Worm (Caenorhabditis elegans): ENCODE results near the gene srt-35.
"Not testable (repeated sequence)": the region's sequence is repeated elsewhere in the genome, so short reads cannot be mapped to it uniquely, and the experiment has no call there.

Gene srt-35

ce11 chrV:4293425-4293824, 29.0 kb upstream of the srt-35 start, which contains the start of gene srh-194:
TSS of gene srh-194 (minus strand) at chrV:4293525.
- not testable (repeated sequence) for TF ChIP-seq Y105C5A.15 (GFP tag; IDR thresholded peaks at IDR 0.05); nhr-76 (tag; optimal IDR thresholded peaks at IDR 0.05); F44E2.7 (GFP tag; IDR thresholded peaks at IDR 0.05)

- peak; percentile 0 for TF ChIP-seq aha-1 (tag)
Observed at ce11 chrV:4290093-4290492, 25.7 kb upstream of the srt-35 start, which contains the start of gene srh-193. TSS of gene srh-193 (minus strand) at chrV:4290193.

ce11 chrV:4284737-4285136, 20.3 kb upstream of the srt-35 start, which contains the start of gene srt-19:
TSS of gene srt-19 (plus strand) at chrV:4285037.
- not testable (repeated sequence) for TF ChIP-seq nhr-76 (tag; optimal IDR thresholded peaks at IDR 0.05); vab-7 (GFP tag; IDR thresholded peaks at IDR 0.05); ctbp-1 (GFP tag; IDR thresholded peaks at IDR 0.05)

- TF ChIP-seq rbr-2 (tag; optimal IDR thresholded peaks at IDR 0.05); php-3 (GFP tag; IDR thresholded peaks at IDR 0.05); Y105C5A.15 (GFP tag; IDR thresholded peaks at IDR 0.05): not testable (repeated sequence)
Observed at ce11 chrV:4281699-4282098, 17.3 kb upstream of the srt-35 start, which contains the start of gene srt-37. TSS of gene srt-37 (minus strand) at chrV:4281799.

- not testable (repeated sequence) for TF ChIP-seq dve-1 (tag; optimal IDR thresholded peaks at IDR 0.05; ENCODE audit: insufficient read depth); Y48G9A.11 (GFP tag; IDR thresholded peaks at IDR 0.05); nhr-48 (tag; optimal IDR thresholded peaks at IDR 0.05)
Observed at ce11 chrV:4278735-4279134, 14.3 kb upstream of the srt-35 start, which contains the start of gene srt-20. TSS of gene srt-20 (minus strand) at chrV:4278835.

ce11 chrV:4273372-4273771, 9.0 kb upstream of the srt-35 start:
- TF ChIP-seq F37D6.2 (tag; optimal IDR thresholded peaks at IDR 0.05) (no peak), unc-62 (GFP tag; optimal IDR thresholded peaks at IDR 0.05 in 1 of 2) (peak in 1 of 2 experiments; percentile 91), unc-62 (tag; optimal IDR thresholded peaks at IDR 0.05) (no peak), aha-1 (tag) (peak; percentile 40), nhr-102 (tag; optimal IDR thresholded peaks at IDR 0.05) (no peak), T26A8.4 (GFP tag; IDR thresholded peaks at IDR 0.05) (no peak)

ce11 chrV:4271258-4271657, 6.8 kb upstream of the srt-35 start, which contains the start of gene srt-38:
TSS of gene srt-38 (minus strand) at chrV:4271358.
- TF ChIP-seq nhr-11 (tag; optimal IDR thresholded peaks at IDR 0.05); F26F4.8 (GFP tag; conservative IDR thresholded peaks at IDR 0.05); set-16 (GFP tag; IDR thresholded peaks at IDR 0.05): not testable (repeated sequence)

ce11 chrV:4268213-4268612, 3.8 kb upstream of the srt-35 start, which contains the start of gene srt-36:
TSS of gene srt-36 (minus strand) at chrV:4268313.
- not testable (repeated sequence) for TF ChIP-seq unc-62 (GFP tag; optimal IDR thresholded peaks at IDR 0.05 in 1 of 2); unc-62 (tag; optimal IDR thresholded peaks at IDR 0.05); Y75B8A.6 (GFP tag; IDR thresholded peaks at IDR 0.05); mes-2 (tag; optimal IDR thresholded peaks at IDR 0.05; ENCODE audit: poor library complexity, severe bottlenecking)

- TF ChIP-seq Y75B8A.6 (GFP tag; IDR thresholded peaks at IDR 0.05) (no peak), unc-62 (GFP tag; optimal IDR thresholded peaks at IDR 0.05 in 1 of 2) (peak in 1 of 2 experiments; percentile 92), unc-62 (tag; optimal IDR thresholded peaks at IDR 0.05) (no peak), mdl-1 (tag; optimal IDR thresholded peaks at IDR 0.05) (no peak), zip-2 (tag; optimal IDR thresholded peaks at IDR 0.05) (no peak), ceh-32 (tag; optimal IDR thresholded peaks at IDR 0.05; ENCODE audit: poor library complexity) (no peak)
Observed at ce11 chrV:4261385-4261784, 3.0 kb downstream of the srt-35 start.

Measured in whole organism, L4 larva.